Worm (Caenorhabditis elegans): ENCODE measurements around the gene wee-1.1.

Gene wee-1.1

DNA sequence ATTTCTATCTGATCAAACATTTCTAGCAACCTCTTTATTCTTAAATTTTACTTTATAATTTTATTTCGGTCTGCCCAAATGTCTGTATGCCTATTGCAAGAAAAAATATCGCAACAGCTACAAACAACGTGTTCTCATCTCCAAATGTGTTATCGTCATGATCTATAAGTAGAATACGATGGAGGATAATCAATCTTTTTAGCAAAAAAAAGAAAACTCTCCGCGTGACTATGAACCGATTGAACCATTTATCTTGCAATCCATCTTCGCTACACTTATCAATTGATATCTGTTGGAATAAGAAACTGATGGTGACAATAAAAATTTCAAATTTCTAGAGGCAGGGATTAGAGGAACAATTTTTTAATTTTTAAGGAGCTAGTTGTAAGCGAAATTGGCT is 22.6 kb upstream of the wee-1.1 start:
- TF ChIP-seq unc-62 (GFP tag; optimal IDR thresholded peaks at IDR 0.05) = no peak

DNA sequence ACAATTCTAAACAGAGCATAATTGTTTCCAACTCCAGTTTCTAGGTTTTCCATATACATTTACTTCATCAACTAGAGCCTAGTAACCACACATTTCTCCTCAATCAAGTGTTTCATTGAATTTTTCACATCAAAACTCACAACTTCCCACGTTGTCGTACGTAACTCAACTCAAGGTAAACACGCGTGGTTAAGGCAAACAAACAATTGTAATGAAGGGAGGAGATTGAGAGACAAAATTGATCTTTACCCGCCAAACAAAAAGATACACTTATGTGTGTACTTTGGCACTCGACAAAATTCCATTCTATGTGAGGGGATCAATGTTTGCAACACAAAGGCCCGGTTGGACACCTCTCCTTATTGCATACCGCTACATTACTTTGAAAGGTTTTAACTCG is 22.0 kb upstream of the wee-1.1 start, which contains the start of gene nhr-19:
TSS of gene nhr-19 (minus strand) at position 191 of the 400 bp plus-strand sequence.
- TF ChIP-seq unc-62 (GFP tag; optimal IDR thresholded peaks at IDR 0.05) = no peak

DNA sequence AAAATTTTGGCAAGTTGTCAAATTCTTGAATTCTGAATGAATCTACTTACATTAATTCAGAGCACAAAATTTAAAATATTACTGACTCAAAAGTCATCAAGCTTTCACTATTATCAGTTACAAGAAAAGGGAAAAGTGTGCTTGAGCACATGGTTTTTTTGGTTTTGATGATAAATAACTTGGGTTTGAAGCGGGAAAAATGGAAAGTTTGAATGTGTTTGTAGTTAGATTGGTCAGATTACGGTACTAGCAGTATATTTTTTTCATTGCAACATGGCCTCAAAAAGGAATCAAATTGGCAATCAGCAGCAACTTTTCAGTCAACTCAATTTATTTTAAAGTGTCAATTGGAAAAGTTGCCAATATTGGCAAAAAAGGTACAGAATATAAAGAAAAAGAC is 21.3 kb upstream of the wee-1.1 start:
- TF ChIP-seq unc-62 (GFP tag; optimal IDR thresholded peaks at IDR 0.05) = no peak

DNA sequence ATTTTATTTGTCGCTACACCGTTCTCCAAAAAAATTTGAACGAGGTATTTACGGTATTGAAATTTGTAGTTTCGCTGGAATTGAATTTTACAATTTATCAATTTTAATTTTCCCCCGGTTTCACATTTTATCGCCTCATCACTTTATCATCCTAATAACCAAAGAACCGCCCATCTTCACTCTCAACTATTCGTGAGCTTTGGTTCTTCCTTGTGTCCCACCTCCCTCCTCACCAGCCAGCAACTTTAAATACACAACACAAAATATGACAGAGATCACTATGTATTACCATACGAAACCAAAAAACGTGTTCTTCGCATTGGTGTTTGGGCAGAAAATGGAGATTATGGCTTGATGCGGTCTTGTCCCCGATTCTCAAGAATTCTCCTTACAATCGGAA is 20.7 kb upstream of the wee-1.1 start:
- no peak for TF ChIP-seq unc-62 (GFP tag; optimal IDR thresholded peaks at IDR 0.05)

DNA sequence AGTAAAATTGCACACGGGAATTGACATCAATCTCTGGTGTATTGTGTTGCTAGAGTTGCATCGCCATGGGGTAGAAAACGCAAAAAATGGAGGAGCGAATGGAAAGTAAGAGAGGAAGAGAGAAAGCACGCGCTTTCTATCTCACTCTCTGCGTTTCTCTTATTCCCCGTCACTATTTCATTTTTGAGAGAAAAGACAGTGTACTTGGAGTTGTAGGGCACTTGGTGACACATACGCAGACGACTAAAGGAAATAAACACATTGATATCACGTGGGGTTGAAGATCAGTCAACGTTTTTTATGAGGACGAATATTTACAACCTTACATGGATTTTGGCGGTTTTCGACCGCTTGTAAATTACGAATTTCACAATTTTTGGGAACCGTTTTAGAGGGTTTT is 20.1 kb upstream of the wee-1.1 start:
- no peak for TF ChIP-seq unc-62 (GFP tag; optimal IDR thresholded peaks at IDR 0.05)

- no peak for TF ChIP-seq unc-62 (GFP tag; optimal IDR thresholded peaks at IDR 0.05)
Observed at ce11 chrII:9602566-9602965, 19.2 kb upstream of the wee-1.1 start.

DNA sequence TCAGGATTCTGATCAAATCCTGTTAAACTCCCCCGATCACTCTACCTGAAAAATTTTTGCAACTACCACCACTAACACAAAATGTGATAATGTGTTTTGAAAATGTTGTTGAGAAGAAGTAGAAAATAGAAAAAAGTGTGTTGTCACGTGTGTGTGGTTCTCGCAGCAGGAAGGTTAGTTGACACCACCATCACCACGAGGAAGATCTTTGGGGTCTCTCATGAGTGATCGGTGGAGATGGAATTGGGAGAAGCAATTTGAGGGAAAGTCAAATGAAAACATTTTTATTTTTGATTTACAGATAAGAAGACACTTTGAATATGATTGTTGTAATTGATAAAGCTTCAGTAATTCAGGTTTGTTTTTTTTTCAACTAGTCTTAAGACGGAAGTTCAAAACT is 18.3 kb upstream of the wee-1.1 start:
- TF ChIP-seq unc-62 (GFP tag; optimal IDR thresholded peaks at IDR 0.05) = no peak

DNA sequence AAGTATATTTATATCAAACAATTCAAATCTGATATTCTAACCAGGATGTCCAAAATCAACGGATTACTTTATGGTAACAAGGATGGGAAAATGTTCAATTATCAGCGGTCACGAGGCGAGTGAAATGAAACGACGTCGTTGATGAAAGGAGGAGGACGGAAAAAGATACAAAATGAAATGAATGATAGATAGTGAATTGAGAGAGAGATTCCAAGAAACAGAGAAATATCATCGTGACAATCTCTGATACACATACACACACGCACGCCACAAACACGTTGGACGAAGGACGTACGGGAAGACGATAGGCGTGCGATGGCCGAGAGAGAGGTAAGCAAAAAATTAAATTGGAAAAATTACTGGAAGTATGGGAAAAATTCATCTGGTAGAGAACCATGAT is 17.7 kb upstream of the wee-1.1 start:
- no peak for TF ChIP-seq unc-62 (GFP tag; optimal IDR thresholded peaks at IDR 0.05)

DNA sequence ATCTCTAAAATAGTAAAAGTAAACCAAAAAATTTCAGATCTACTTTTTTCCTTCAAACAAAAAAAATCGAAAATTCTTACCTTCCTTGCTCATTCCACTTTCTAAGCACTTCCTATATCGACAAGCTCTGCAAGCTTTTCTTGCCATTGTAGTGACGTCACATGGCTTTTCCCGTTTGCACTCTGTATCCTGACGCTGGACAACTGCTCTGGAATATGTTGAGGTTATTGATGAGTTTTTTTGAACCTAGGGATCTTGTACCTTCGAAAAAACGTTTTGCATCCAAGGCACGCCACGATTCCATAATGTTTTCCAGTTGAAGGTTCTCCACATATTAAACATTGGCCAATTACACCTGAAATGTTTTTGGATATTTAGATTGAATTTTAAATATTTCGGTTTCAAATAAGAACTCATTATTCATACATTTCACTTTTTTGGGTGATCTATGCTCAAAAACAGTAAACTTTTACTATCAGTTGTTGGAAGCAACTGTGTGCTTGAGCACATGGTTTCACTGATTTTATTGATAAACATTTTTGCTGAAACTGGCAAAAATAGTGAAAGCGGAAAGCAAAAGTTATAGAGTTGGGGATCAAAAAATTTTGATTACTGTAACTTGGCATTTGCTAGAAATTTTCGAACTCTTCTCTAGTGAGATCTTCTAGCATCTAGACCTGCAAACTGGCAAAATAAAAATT is 16.8 kb upstream of the wee-1.1 start:
- TF ChIP-seq unc-62 (GFP tag; optimal IDR thresholded peaks at IDR 0.05) = no peak

- TF ChIP-seq unc-62 (GFP tag; optimal IDR thresholded peaks at IDR 0.05) = no peak
Observed at ce11 chrII:9597516-9598047, 14.2 kb upstream of the wee-1.1 start, which contains the start of gene mrpl-53. Gene mrpl-53 (plus strand): TSS chrII:9597622.

ce11 chrII:9596401-9596800 is 13.0 kb upstream of the wee-1.1 start, which contains the start of gene E02H1.6:
Gene E02H1.6 (plus strand): TSS chrII:9596701.
- no peak for TF ChIP-seq unc-62 (GFP tag; optimal IDR thresholded peaks at IDR 0.05)

- TF ChIP-seq unc-62 (GFP tag; optimal IDR thresholded peaks at IDR 0.05) = no peak
Observed at ce11 chrII:9594924-9595323, 11.6 kb upstream of the wee-1.1 start, which contains the start of gene E02H1.5. Gene E02H1.5 (plus strand): TSS chrII:9595224.

- TF ChIP-seq unc-62 (GFP tag; optimal IDR thresholded peaks at IDR 0.05) = no peak
Observed at ce11 chrII:9592737-9593136, 9.4 kb upstream of the wee-1.1 start, which contains the start of gene parp-2. Gene parp-2 (plus strand): TSS chrII:9593037.

- TF ChIP-seq unc-62 (GFP tag; optimal IDR thresholded peaks at IDR 0.05) = no peak
Observed at ce11 chrII:9591071-9591470, 7.7 kb upstream of the wee-1.1 start, which contains the start of the genes E02H1.1 and tag-124. Gene E02H1.1 (minus strand): TSS chrII:9591164. Gene tag-124 (plus strand): TSS chrII:9591292.

ce11 chrII:9589667-9590066 is 6.3 kb upstream of the wee-1.1 start, which contains the start of gene eral-1:
Gene eral-1 (minus strand): TSS chrII:9589767.
- TF ChIP-seq unc-62 (GFP tag; optimal IDR thresholded peaks at IDR 0.05) = no peak

- TF ChIP-seq unc-62 (GFP tag; optimal IDR thresholded peaks at IDR 0.05) = no peak
Observed at ce11 chrII:9586734-9587209, 3.4 kb upstream of the wee-1.1 start, which contains the start of gene ugt-58. Gene ugt-58 (minus strand): TSS chrII:9586784.

DNA sequence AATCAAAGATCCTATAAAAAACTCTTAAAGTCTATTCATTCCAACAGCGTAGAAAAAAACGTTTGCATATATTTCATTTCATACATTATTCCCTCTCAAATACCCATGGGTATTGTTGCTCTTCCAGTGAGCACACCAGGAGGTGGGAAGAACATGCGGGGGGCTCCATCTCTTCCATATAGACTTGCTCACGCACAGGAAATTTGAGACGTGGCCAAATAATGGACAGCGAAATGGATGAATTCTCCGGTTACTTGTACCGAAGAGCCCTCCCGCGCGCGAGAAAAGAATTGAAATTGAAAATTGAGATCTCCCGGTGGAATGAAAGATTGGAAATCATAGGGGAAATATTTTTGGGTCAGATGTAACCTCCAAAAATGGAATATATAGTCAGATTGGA is 5.7 kb downstream of the wee-1.1 start:
- no peak for TF ChIP-seq unc-62 (GFP tag; optimal IDR thresholded peaks at IDR 0.05)

Measured in whole organism, dauer.